Worm (Caenorhabditis elegans): Measurements from ENCODE around the gene Y105C5B.17.

DNA sequence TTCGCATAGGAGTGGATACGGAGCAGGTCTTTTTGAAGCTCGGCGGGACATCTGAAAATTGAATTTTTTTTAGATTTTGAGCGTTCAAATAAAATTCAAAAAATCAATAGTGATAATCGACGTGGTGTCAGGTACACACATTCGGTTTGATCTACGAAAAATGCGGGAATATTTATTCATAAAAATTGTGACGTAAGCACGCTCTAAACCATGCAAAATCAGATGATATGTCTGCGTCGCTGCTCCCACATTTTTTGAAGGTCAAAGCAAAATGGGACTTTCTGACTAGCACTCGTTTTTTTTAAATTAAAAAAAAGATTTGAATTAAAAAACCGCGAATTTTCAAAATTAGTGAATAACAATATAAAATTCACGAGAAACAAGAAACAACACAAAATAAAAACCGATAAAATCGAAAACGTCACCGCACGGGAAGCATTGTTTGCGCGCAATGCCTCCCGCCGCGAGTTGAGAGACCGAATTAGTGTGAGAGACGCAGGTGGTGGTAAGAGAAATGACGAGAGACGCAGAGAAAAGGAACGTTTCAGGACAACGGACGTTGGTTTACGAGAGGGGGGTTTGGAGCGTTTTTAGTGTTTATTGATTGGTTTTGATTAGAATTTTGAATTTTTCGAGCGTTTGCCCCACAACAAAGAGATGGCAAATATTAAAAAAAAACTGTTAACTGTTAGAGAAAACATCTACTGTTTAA, 21.2 kb downstream of the Y105C5B.17 start, which contains the start of gene Y105C5B.19:
- peak; percentile 12 for TF ChIP-seq pha-4 (tag; optimal IDR thresholded peaks at IDR 0.05)
- TF ChIP-seq nhr-237 (tag; optimal IDR thresholded peaks at IDR 0.05), result no peak
- no peak for TF ChIP-seq ceh-39 (tag; optimal IDR thresholded peaks at IDR 0.05)
- TF ChIP-seq sem-2 (GFP tag; optimal IDR thresholded peaks at IDR 0.05), result no peak
- TF ChIP-seq elt-1 (tag; optimal IDR thresholded peaks at IDR 0.05; ENCODE audit: borderline replicate concordance, insufficient read depth), result no peak
- no peak for TF ChIP-seq lsy-2 (tag; optimal IDR thresholded peaks at IDR 0.05)
- TF ChIP-seq lin-32 (GFP tag; optimal IDR thresholded peaks at IDR 0.05), result no peak
- TF ChIP-seq nhr-12 (tag; optimal IDR thresholded peaks at IDR 0.05), result no peak
- no peak for TF ChIP-seq ceh-43 (GFP tag; optimal IDR thresholded peaks at IDR 0.05)
